Worm (Caenorhabditis elegans) whole organism, midembryonic: ENCODE measurements around the gene mcm-3.

Experiments used
- cog-1 ChIP-seq: sonication (generic microtip); optimal IDR thresholded peaks from 2 replicates; lab custom pipeline; 2016; ENCODE audit warnings: missing genetic modification characterization, missing compliant biosample characterization
- flt-1 ChIP-seq: fragments of 200-800 bp; sonication (Bioruptor generic); IDR thresholded peaks from 2 replicates; pipeline ENCODE4 v1.3.6; 2022; ENCODE audit warnings: missing genetic modification characterization, missing compliant biosample characterization
- med-1 ChIP-seq: sonication (generic microtip); optimal IDR thresholded peaks from 2 replicates; lab custom pipeline; 2017; ENCODE audit warnings: missing genetic modification characterization, mild to moderate bottlenecking, missing compliant biosample characterization, antibody characterized with exemption, missing genetic modification reagents; ENCODE audit not compliant: insufficient read depth
- tab-1 ChIP-seq: fragments of 200-800 bp; sonication (Bioruptor generic); IDR thresholded peaks from 2 replicates; pipeline ENCODE4 v1.3.6; 2022; ENCODE audit warnings: missing genetic modification characterization, missing compliant biosample characterization
- ztf-23 ChIP-seq: fragments of 200-800 bp; sonication (Bioruptor generic); IDR thresholded peaks from 2 replicates; pipeline ENCODE4 v1.3.6; 2022; ENCODE audit warnings: missing genetic modification reagents, missing genetic modification characterization, missing compliant biosample characterization
- ztf-29 ChIP-seq: fragments of 200-800 bp; sonication (Bioruptor generic); IDR thresholded peaks from 2 replicates; pipeline ENCODE4 v1.3.6; 2022; ENCODE audit warnings: missing genetic modification reagents, missing genetic modification characterization, missing compliant biosample characterization

DNA sequence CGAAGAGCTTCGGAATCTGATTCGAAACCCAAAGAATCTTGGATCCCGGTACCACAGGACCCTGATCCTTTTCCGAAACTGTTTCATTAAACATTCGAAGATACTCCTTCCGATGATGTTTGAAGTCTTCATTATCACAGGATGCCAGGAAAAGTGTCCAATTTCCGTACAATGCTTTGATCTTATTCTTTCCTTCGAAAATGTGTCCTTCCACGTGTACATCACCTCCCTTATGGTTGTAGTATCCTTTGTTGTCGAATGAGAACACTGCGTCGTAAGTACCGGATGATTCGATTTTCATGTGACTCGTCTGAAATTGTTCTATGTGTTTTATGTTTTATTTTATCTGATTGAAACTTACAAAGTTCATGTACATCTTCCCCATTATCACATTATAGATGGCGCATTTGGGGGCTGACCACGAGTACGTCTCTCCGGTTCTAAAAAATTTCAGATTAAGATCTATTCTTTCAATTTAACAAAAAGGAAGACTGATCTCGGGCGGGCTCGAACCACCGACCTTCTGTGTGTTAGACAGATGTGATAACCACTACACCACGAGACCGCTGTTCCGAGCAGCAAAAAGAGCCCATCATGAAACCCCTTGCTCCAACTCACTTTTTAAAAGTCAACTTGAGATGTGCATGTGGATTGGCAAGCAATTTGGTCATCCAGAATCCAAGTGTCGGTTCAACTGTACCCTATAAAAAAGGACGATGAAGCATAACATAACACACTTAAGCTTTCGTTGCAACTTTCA lies 46.7 kb downstream of the mcm-3 start:
- no peak for TF ChIP-seq cog-1 (tag; lab: Kevin White, UChicago)
- TF ChIP-seq ztf-23 (GFP tag; lab: Robert Waterston, UW), result no peak
- TF ChIP-seq tab-1 (GFP tag; lab: Robert Waterston, UW), result no peak
- no peak for TF ChIP-seq med-1
- TF ChIP-seq flt-1 (GFP tag; lab: Robert Waterston, UW), result no peak
- TF ChIP-seq ztf-29 (GFP tag; lab: Robert Waterston, UW), result no peak
